Fruit fly (Drosophila melanogaster): ENCODE data around the gene CG43248.

Gene CG43248

DNA sequence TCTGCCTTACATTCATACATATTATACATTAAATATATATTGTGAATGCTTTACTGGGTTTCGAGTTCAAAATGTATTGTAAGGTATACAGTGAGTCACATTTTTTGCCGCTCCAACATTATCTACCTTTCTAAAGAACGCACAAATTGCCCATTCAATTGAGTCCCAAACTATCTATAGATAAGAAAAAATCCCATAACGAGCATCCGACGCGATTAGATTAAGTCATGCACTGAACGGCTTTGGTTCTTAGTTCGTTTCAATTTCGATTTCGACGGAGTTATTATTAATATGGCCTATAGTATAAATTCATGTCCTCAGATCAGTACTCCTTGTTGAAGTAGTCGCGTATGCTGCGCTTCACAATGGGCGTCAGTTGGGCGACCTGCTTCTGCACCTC, 13.8 kb downstream of the CG43248 start:
- no peak for TF ChIP-seq lz (GFP tag; optimal IDR thresholded peaks at IDR 0.05)
- TF ChIP-seq eg (GFP tag; IDR thresholded peaks at IDR 0.05): no peak
- no peak for TF ChIP-seq CG16779 (tag; optimal IDR thresholded peaks at IDR 0.05)
- no peak for TF ChIP-seq Sox102F (GFP tag; optimal IDR thresholded peaks at IDR 0.05)
- TF ChIP-seq CG6163 (GFP tag; IDR thresholded peaks at IDR 0.05): no peak
- no peak for TF ChIP-seq salr (GFP tag; optimal IDR thresholded peaks at IDR 0.05)
- TF ChIP-seq Smox (GFP tag; optimal IDR thresholded peaks at IDR 0.05): no peak
- no peak for TF ChIP-seq CG8319 (GFP tag; optimal IDR thresholded peaks at IDR 0.05)
- no peak for TF ChIP-seq fkh (GFP tag; optimal IDR thresholded peaks at IDR 0.05)
- TF ChIP-seq Eip75B (GFP tag; optimal IDR thresholded peaks at IDR 0.05): no peak
- no peak for TF ChIP-seq CG8632 (GFP tag; optimal IDR thresholded peaks at IDR 0.05)
- no peak for TF ChIP-seq Ets96B (tag; optimal IDR thresholded peaks at IDR 0.05)
- no peak for TF ChIP-seq CG1621 (tag; optimal IDR thresholded peaks at IDR 0.05)
- TF ChIP-seq vri (GFP tag; optimal IDR thresholded peaks at IDR 0.05): no peak
- no peak for TF ChIP-seq Eip93F (GFP tag; optimal IDR thresholded peaks at IDR 0.05)
- no peak for TF ChIP-seq CG34406 (GFP tag; optimal IDR thresholded peaks at IDR 0.05)
- no peak for TF ChIP-seq CG7368 (GFP tag; optimal IDR thresholded peaks at IDR 0.05)
- TF ChIP-seq dsx (GFP tag; optimal IDR thresholded peaks at IDR 0.05; ENCODE audit: poor library complexity, severe bottlenecking): no peak

DNA sequence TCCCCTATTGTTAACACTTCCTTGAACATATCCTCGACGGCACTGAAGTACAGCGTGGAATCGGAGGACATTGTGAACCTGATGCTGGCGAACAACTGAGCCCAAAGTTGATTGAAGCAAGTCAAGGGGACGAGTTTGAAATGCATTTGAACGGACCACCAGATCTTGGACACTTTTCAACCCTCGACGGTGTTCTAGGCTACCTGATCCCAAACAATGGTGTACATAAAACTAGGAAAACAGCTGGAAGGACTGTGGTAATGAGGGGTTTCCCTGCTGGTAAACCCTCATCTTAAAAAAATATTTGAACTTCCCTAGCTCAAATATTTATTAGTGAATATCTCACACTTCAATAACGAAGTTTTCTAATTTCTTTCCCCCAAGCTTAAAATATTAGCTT, 14.3 kb downstream of the CG43248 start, which contains the start of gene CG13454:
TSS of gene CG13454 (minus strand) at position 101 of the 400 bp plus-strand sequence.
- no peak for TF ChIP-seq CG6163 (GFP tag; IDR thresholded peaks at IDR 0.05)

DNA sequence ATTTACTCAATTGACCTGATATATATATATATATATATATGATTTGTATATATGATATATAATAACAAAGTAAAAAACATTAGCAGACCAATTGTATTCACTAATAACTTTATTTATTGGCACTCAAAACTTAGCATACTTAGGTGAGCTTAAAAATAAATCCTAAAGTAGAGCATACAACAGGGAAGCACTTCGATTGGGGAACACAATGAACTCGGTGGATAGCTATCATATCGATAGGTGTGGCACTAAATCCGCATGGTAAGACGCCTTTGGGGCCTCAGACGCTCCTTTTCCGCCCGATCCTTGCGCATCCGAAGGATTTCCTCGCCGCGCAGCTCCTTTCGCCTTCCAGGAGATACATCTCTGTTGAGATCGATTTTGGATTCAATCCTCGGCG, 14.8 kb downstream of the CG43248 start:
- no peak for TF ChIP-seq CG8632 (GFP tag; optimal IDR thresholded peaks at IDR 0.05)
- no peak for TF ChIP-seq CG8319 (GFP tag; optimal IDR thresholded peaks at IDR 0.05)
- no peak for TF ChIP-seq CG1621 (tag; optimal IDR thresholded peaks at IDR 0.05)

DNA sequence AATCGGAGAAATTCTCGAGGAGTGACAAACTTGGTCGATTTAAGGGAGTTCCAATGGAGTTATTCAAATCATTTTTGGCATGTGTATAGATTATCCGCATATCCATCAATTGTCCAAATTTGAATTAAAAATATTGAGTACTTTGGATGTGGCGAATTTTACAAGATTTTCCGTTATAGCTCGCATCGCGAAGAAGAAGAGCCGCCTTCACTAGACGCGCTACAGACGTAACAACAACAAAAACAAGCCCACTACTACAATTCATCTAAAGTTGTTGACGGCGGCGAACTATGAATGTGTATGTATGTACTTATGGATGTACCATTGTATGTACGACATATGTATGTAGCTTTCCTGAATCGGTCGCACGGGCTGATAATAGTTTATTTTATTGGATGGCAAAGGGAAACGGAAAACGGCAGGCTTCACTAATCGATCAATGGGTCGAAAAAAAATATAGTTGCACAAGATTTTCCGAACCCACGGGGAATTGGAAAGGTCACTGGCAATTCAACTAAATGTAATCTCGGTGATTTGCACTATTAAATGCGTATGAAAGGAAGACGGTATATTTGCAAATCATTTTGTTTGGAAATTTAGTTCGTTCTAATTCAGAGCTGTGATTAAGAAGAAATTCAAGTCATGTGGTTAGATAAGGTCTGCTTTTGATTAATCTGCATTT, 16.3 kb downstream of the CG43248 start:
- TF ChIP-seq Sox15 (GFP tag; optimal IDR thresholded peaks at IDR 0.05) (no peak), CG8119 (GFP tag; IDR thresholded peaks at IDR 0.05) (no peak), Lpt (GFP tag; optimal IDR thresholded peaks at IDR 0.05) (peak; percentile 17), Eip78C (GFP tag) (peak; percentile 11), CG15336 (GFP tag; IDR thresholded peaks at IDR 0.05) (peak; percentile 22; the same call in 1 of the 2 replicates)

DNA sequence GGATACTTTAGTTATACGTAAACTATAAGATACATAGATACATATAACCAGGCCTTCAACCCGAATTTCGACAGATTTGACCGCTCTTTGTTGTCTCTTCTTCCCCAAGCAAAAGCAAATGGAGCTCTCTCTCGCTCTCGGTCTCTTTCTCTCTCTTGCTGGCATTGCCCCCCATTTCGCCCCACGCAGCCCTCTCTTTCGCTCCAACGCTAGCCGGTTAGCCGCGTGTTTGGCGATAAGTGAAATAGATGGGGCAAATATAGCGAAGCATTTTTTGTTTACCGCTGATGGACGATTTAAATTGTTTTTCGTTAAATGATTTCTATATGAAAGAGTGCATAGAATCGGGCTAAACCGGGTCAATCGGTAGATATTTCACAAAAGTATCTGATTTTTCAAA, 16.9 kb downstream of the CG43248 start:
- peak; percentile 66 for TF ChIP-seq vri (GFP tag; optimal IDR thresholded peaks at IDR 0.05)
- no peak for TF ChIP-seq CG1621 (tag; optimal IDR thresholded peaks at IDR 0.05)
- TF ChIP-seq Sox14 (GFP tag; optimal IDR thresholded peaks at IDR 0.05): peak; percentile 49
- peak; percentile 48; the same call in 1 of the 2 replicates for TF ChIP-seq CG15336 (GFP tag; IDR thresholded peaks at IDR 0.05)
- TF ChIP-seq dsx (GFP tag; optimal IDR thresholded peaks at IDR 0.05; ENCODE audit: poor library complexity, severe bottlenecking): no peak
- peak; percentile 44 for TF ChIP-seq CG6854 (GFP tag; optimal IDR thresholded peaks at IDR 0.05)
- TF ChIP-seq Eip78C (GFP tag): peak; percentile 65
- no peak for TF ChIP-seq Hr4 (GFP tag; optimal IDR thresholded peaks at IDR 0.05)
- peak; percentile 29; the same call in 1 of the 3 replicates for TF ChIP-seq CG8119 (GFP tag; IDR thresholded peaks at IDR 0.05)
- TF ChIP-seq fkh (GFP tag; optimal IDR thresholded peaks at IDR 0.05): peak; percentile 57
- TF ChIP-seq Lpt (GFP tag; optimal IDR thresholded peaks at IDR 0.05): peak; percentile 38

dm6 chr3L:15513726-15514125, 17.5 kb downstream of the CG43248 start:
- TF ChIP-seq topi (GFP tag; optimal IDR thresholded peaks at IDR 0.05) (no peak), Blimp-1 (GFP tag; optimal IDR thresholded peaks at IDR 0.05) (no peak), Eip93F (GFP tag; optimal IDR thresholded peaks at IDR 0.05) (no peak), CG8632 (GFP tag; optimal IDR thresholded peaks at IDR 0.05) (no peak)

Data from whole organism, prepupa.